Fruit fly (Drosophila melanogaster) whole organism, embryonic: Measurements from ENCODE around the gene tj.

Experiments used
- ATbp ChIP-seq: fragments of 200-800 bp; sonication (Bioruptor generic); optimal IDR thresholded peaks from 2 replicates; lab custom pipeline; 2017; ENCODE audit warnings: missing biosample characterization, mild to moderate bottlenecking, missing genetic modification characterization, missing genetic modification reagents
- Asciz ChIP-seq: fragments of 200-800 bp; sonication (Bioruptor generic); optimal IDR thresholded peaks from 2 replicates; lab custom pipeline; 2017; ENCODE audit warnings: missing biosample characterization, mild to moderate bottlenecking, missing genetic modification characterization, missing genetic modification reagents
- Bdp1 ChIP-seq: fragments of 200-800 bp; sonication (Bioruptor generic); optimal IDR thresholded peaks from 3 replicates; lab custom pipeline; 2016; ENCODE audit warnings: missing biosample characterization, missing genetic modification characterization
- CG10654 ChIP-seq: fragments of 200-800 bp; sonication (Bioruptor generic); optimal IDR thresholded peaks from 2 replicates; lab custom pipeline; 2016; ENCODE audit warnings: missing biosample characterization, missing genetic modification characterization
- CG11560 ChIP-seq: fragments of 200-800 bp; sonication (Bioruptor generic); IDR thresholded peaks from 3 replicates; pipeline ENCODE4 v1.3.6; 2022; ENCODE audit warnings: missing biosample characterization, missing genetic modification characterization
- CG11695 ChIP-seq: fragments of 200-800 bp; sonication (Bioruptor generic); IDR thresholded peaks from 3 replicates; pipeline ENCODE4 v1.3.6; 2022; ENCODE audit warnings: missing biosample characterization, missing genetic modification characterization
- CG12236 ChIP-seq: fragments of 200-800 bp; sonication (Bioruptor generic); optimal IDR thresholded peaks from 2 replicates; lab custom pipeline; 2016; ENCODE audit warnings: missing biosample characterization, missing genetic modification characterization
- CG13894 ChIP-seq: fragments of 200-800 bp; sonication (Bioruptor generic); optimal IDR thresholded peaks from 3 replicates; lab custom pipeline; 2018; ENCODE audit warnings: missing biosample characterization, mild to moderate bottlenecking, missing genetic modification characterization, moderate library complexity
- CG14014 ChIP-seq: fragments of 200-800 bp; sonication (Bioruptor generic); IDR thresholded peaks from 2 replicates; pipeline ENCODE4 v1.3.6; 2022; ENCODE audit warnings: missing biosample characterization, missing genetic modification characterization
- CG15601 ChIP-seq: fragments of 200-800 bp; sonication (Bioruptor generic); optimal IDR thresholded peaks from 3 replicates; lab custom pipeline; 2019; ENCODE audit warnings: missing biosample characterization, mild to moderate bottlenecking, missing genetic modification characterization, moderate library complexity
- CG1647 ChIP-seq: fragments of 200-800 bp; sonication (Bioruptor generic); optimal IDR thresholded peaks from 3 replicates; lab custom pipeline; 2016; ENCODE audit warnings: missing biosample characterization, missing genetic modification characterization
- CG1792 ChIP-seq: fragments of 200-800 bp; sonication (Bioruptor generic); optimal IDR thresholded peaks from 2 replicates; lab custom pipeline; 2016; ENCODE audit warnings: missing biosample characterization, missing genetic modification characterization
- CG2678 ChIP-seq: fragments of 200-800 bp; sonication (Bioruptor generic); optimal IDR thresholded peaks from 3 replicates; lab custom pipeline; 2019; ENCODE audit warnings: missing biosample characterization, mild to moderate bottlenecking, missing genetic modification characterization, moderate library complexity
- CG30431 ChIP-seq: fragments of 200-800 bp; sonication (Bioruptor generic); optimal IDR thresholded peaks from 2 replicates; lab custom pipeline; 2017; ENCODE audit warnings: missing biosample characterization, missing genetic modification characterization
- CG32532 ChIP-seq: fragments of 200-800 bp; sonication (Bioruptor generic); IDR thresholded peaks from 2 replicates; pipeline ENCODE4 v1.3.6; 2022; ENCODE audit warnings: missing biosample characterization, missing genetic modification characterization
- CG4424 ChIP-seq: fragments of 200-800 bp; sonication (Bioruptor generic); optimal IDR thresholded peaks from 3 replicates; lab custom pipeline; 2016; ENCODE audit warnings: missing biosample characterization, missing genetic modification characterization
- CG4707 ChIP-seq: fragments of 200-800 bp; sonication (Bioruptor generic); optimal IDR thresholded peaks from 2 replicates; lab custom pipeline; 2018; ENCODE audit warnings: missing biosample characterization, mild to moderate bottlenecking, missing genetic modification characterization, moderate library complexity
- CG5245 ChIP-seq: fragments of 200-800 bp; sonication (Bioruptor generic); optimal IDR thresholded peaks from 3 replicates; lab custom pipeline; 2016; ENCODE audit warnings: missing biosample characterization, missing genetic modification characterization
- CG7556 ChIP-seq: fragments of 200-800 bp; sonication (Bioruptor generic); optimal IDR thresholded peaks from 2 replicates; lab custom pipeline; 2017; ENCODE audit warnings: missing biosample characterization, mild to moderate bottlenecking, missing genetic modification characterization
- CG8290 ChIP-seq, 3 experiments: fragments of 200-800 bp; sonication (Bioruptor generic); optimal IDR thresholded peaks; 2 replicates each; lab custom pipeline; 2016 to 2019; ENCODE audit warnings: missing biosample characterization in 3 of 3, missing genetic modification characterization in 3 of 3, mild to moderate bottlenecking in 2 of 3, moderate library complexity in 1 of 3
- CG9215 ChIP-seq: fragments of 200-800 bp; sonication (Bioruptor generic); IDR thresholded peaks from 2 replicates; pipeline ENCODE4 v1.3.6; 2022; ENCODE audit warnings: missing biosample characterization, missing genetic modification characterization
- CoRest ChIP-seq: fragments of 200-800 bp; sonication (Bioruptor generic); optimal IDR thresholded peaks from 3 replicates; lab custom pipeline; 2018; ENCODE audit warnings: missing biosample characterization, mild to moderate bottlenecking, missing genetic modification characterization, moderate library complexity
- ERR ChIP-seq: fragments of 200-800 bp; sonication (Bioruptor generic); optimal IDR thresholded peaks from 2 replicates; lab custom pipeline; 2016; ENCODE audit warnings: missing biosample characterization, missing genetic modification characterization
- Ets97D ChIP-seq: fragments of 200-800 bp; sonication (Bioruptor generic); optimal IDR thresholded peaks from 3 replicates; lab custom pipeline; 2016; ENCODE audit warnings: missing biosample characterization, missing genetic modification characterization
- Fer3 ChIP-seq: fragments of 200-800 bp; sonication (Bioruptor generic); optimal IDR thresholded peaks from 2 replicates; lab custom pipeline; 2018; ENCODE audit warnings: missing biosample characterization, mild to moderate bottlenecking, missing genetic modification characterization, moderate library complexity
- HHEX ChIP-seq: fragments of 200-800 bp; sonication (Bioruptor generic); optimal IDR thresholded peaks from 3 replicates; lab custom pipeline; 2017; ENCODE audit warnings: missing biosample characterization, mild to moderate bottlenecking, missing genetic modification characterization, missing genetic modification reagents
- HmgD ChIP-seq: fragments of 200-800 bp; sonication (Bioruptor generic); optimal IDR thresholded peaks from 3 replicates; lab custom pipeline; 2016; ENCODE audit warnings: missing biosample characterization, missing genetic modification characterization
- Hmr ChIP-seq: fragments of 200-800 bp; sonication (Bioruptor generic); optimal IDR thresholded peaks from 3 replicates; lab custom pipeline; 2017; ENCODE audit warnings: mild to moderate bottlenecking, missing biosample characterization, missing genetic modification reagents, missing genetic modification characterization
- Hr51 ChIP-seq, 2 experiments: fragments of 200-800 bp; sonication (Bioruptor generic); optimal IDR thresholded peaks; 2 replicates in 1 of 2; 3 replicates in 1 of 2; lab custom pipeline; 2016 to 2018; ENCODE audit warnings: missing biosample characterization in 2 of 2, missing genetic modification characterization in 2 of 2, mild to moderate bottlenecking in 1 of 2, moderate library complexity in 1 of 2
- Jarid2 ChIP-seq: fragments of 200-800 bp; sonication (Bioruptor generic); optimal IDR thresholded peaks from 3 replicates; lab custom pipeline; 2017; ENCODE audit warnings: mild to moderate bottlenecking, missing biosample characterization, missing genetic modification reagents, missing genetic modification characterization
- NC2β ChIP-seq: fragments of 200-800 bp; sonication (Bioruptor generic); optimal IDR thresholded peaks from 2 replicates; lab custom pipeline; 2016; ENCODE audit warnings: missing biosample characterization, missing genetic modification characterization
- NK7.1 ChIP-seq: fragments of 200-800 bp; sonication (Bioruptor generic); optimal IDR thresholded peaks from 3 replicates; lab custom pipeline; 2016; ENCODE audit warnings: missing biosample characterization, missing genetic modification characterization
- Taf1 ChIP-seq: fragments of 200-800 bp; sonication (Bioruptor generic); IDR thresholded peaks from 2 replicates; pipeline ENCODE4 v1.3.6; 2022; ENCODE audit warnings: missing biosample characterization, missing genetic modification characterization
- ase ChIP-seq: fragments of 200-800 bp; sonication (Bioruptor generic); IDR thresholded peaks from 3 replicates; pipeline ENCODE4 v1.3.6; 2022; ENCODE audit warnings: missing biosample characterization, missing genetic modification characterization
- bbx ChIP-seq: fragments of 200-800 bp; sonication (Bioruptor generic); IDR thresholded peaks from 2 replicates; pipeline ENCODE4 v1.3.6; 2022; ENCODE audit warnings: missing biosample characterization, missing genetic modification characterization; ENCODE audit not compliant: partially characterized antibody
- dimm ChIP-seq: fragments of 200-800 bp; sonication (Bioruptor generic); IDR thresholded peaks from 2 replicates; pipeline ENCODE4 v1.3.6; 2022; ENCODE audit warnings: missing biosample characterization, missing genetic modification characterization
- dmrt99B ChIP-seq: fragments of 200-800 bp; sonication (Bioruptor generic); optimal IDR thresholded peaks from 2 replicates; lab custom pipeline; 2018; ENCODE audit warnings: missing biosample characterization, mild to moderate bottlenecking, missing genetic modification characterization, moderate library complexity
- dpn ChIP-seq, 2 experiments: fragments of 200-800 bp; sonication (Bioruptor generic); optimal IDR thresholded peaks; 3 replicates each; lab custom pipeline; 2016; ENCODE audit warnings: missing biosample characterization in 2 of 2, missing genetic modification characterization in 2 of 2
- emc ChIP-seq: fragments of 200-800 bp; sonication (Bioruptor generic); optimal IDR thresholded peaks from 2 replicates; lab custom pipeline; 2016; ENCODE audit warnings: missing biosample characterization, missing genetic modification characterization
- eve ChIP-seq, 2 experiments: fragments of >200 bp; optimal IDR thresholded peaks; 2 replicates each; lab custom pipeline; 2017; ENCODE audit warnings: missing biosample characterization in 2 of 2, missing genetic modification characterization in 2 of 2
- fd3F ChIP-seq: fragments of 200-800 bp; sonication (Bioruptor generic); optimal IDR thresholded peaks from 2 replicates; lab custom pipeline; 2018; ENCODE audit warnings: missing biosample characterization, mild to moderate bottlenecking, missing genetic modification characterization, moderate library complexity
- ind ChIP-seq: fragments of 200-800 bp; sonication (Bioruptor generic); optimal IDR thresholded peaks from 3 replicates; lab custom pipeline; 2016; ENCODE audit warnings: missing biosample characterization, missing genetic modification characterization
- lola ChIP-seq, 3 experiments: fragments of >200 bp in 2 of 3; fragments of 200-800 bp in 1 of 3; sonication (Bioruptor generic) in 1 of 3; optimal IDR thresholded peaks; 2 replicates each; lab custom pipeline; 2017 to 2019; ENCODE audit warnings: missing biosample characterization in 3 of 3, missing genetic modification characterization in 3 of 3, mild to moderate bottlenecking in 1 of 3, moderate library complexity in 1 of 3
- maf-S ChIP-seq: fragments of 200-800 bp; sonication (Bioruptor generic); optimal IDR thresholded peaks from 2 replicates; lab custom pipeline; 2016; ENCODE audit warnings: missing biosample characterization, missing genetic modification characterization
- psq ChIP-seq: fragments of 200-800 bp; sonication (Bioruptor generic); optimal IDR thresholded peaks from 2 replicates; lab custom pipeline; 2017; ENCODE audit warnings: missing biosample characterization, missing genetic modification characterization
- pzg ChIP-seq: fragments of 200-800 bp; sonication (Bioruptor generic); optimal IDR thresholded peaks from 3 replicates; lab custom pipeline; 2018; ENCODE audit warnings: missing biosample characterization, mild to moderate bottlenecking, missing genetic modification characterization, moderate library complexity
- run ChIP-seq: fragments of 200-800 bp; sonication (Bioruptor generic); optimal IDR thresholded peaks from 3 replicates; lab custom pipeline; 2018; ENCODE audit warnings: missing biosample characterization, mild to moderate bottlenecking, missing genetic modification characterization
- sd ChIP-seq: fragments of 200-800 bp; sonication (Bioruptor generic); optimal IDR thresholded peaks from 3 replicates; lab custom pipeline; 2018; ENCODE audit warnings: missing biosample characterization, mild to moderate bottlenecking, missing genetic modification characterization, moderate library complexity
- shn ChIP-seq: fragments of 200-800 bp; sonication (Bioruptor generic); optimal IDR thresholded peaks from 3 replicates; lab custom pipeline; 2016; ENCODE audit warnings: missing biosample characterization, missing genetic modification characterization
- slou ChIP-seq: fragments of 200-800 bp; sonication (Bioruptor generic); optimal IDR thresholded peaks from 3 replicates; lab custom pipeline; 2016; ENCODE audit warnings: missing biosample characterization, missing genetic modification characterization
- stwl ChIP-seq: fragments of 200-800 bp; sonication (Bioruptor generic); optimal IDR thresholded peaks from 3 replicates; lab custom pipeline; 2018; ENCODE audit warnings: missing biosample characterization, mild to moderate bottlenecking, missing genetic modification characterization, moderate library complexity

The tj gene

DNA sequence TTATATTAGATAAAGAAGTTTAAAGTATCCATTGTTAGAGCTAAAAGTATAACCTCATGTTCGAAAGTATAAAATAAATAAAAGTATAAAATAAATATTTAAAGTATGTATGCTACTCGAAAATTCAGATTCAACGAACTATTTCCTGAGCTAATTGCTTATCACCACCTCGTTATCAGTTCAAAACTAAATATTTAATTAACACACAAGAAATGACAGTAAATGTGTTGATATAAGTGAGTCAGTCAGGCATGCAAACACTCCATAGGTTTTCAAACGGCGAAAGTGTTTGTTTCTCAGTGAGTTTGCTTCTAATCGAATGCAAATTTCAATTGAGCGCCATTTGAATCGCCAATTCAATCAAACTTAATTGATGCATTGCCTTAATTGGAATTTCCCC, 29.8 kb upstream of the tj start (continued):
- TF ChIP-seq CG4707 (GFP tag; lab: Kevin White, UChicago) (peak; percentile 38), CG1647 (GFP tag; lab: Kevin White, UChicago) (no peak), dimm (no peak), bbx (no peak), CG9215 (GFP tag; lab: Robert Waterston, UW) (no peak), CG8290 (GFP tag; optimal IDR thresholded peaks at IDR 0.05; lab: Kevin White, UChicago) (no peak), CG8290 (tag; optimal IDR thresholded peaks at IDR 0.05; lab: Kevin White, UChicago) (peak; percentile 61 to 63), CG32532 (no peak), shn (GFP tag; lab: Kevin White, UChicago) (no peak), CG13894 (tag; lab: Kevin White, UChicago) (no peak), dmrt99B (tag; lab: Kevin White, UChicago) (peak; percentile 41), emc (no peak), CG10654 (peak; percentile 17), Asciz (GFP tag; lab: Kevin White, UChicago) (peak; percentile 88), slou (no peak), CG30431 (GFP tag; lab: Kevin White, UChicago) (no peak), Bdp1 (GFP tag; lab: Kevin White, UChicago) (no peak), CG1792 (GFP tag; lab: Kevin White, UChicago) (peak; percentile 37), Jarid2 (GFP tag; lab: Kevin White, UChicago) (peak; percentile 23), lola (GFP tag; optimal IDR thresholded peaks at IDR 0.05; lab: Kevin White, UChicago) (peak in 1 of 3 experiments; percentile 75), CG5245 (GFP tag; lab: Kevin White, UChicago) (no peak), CG12236 (GFP tag; lab: Kevin White, UChicago) (peak; percentile 16), HHEX (GFP tag; lab: Kevin White, UChicago) (peak; percentile 45), Hmr (GFP tag; lab: Kevin White, UChicago) (peak; percentile 44), eve (GFP tag; optimal IDR thresholded peaks at IDR 0.05; lab: Kevin White, UChicago) (no peak), ERR (GFP tag; lab: Kevin White, UChicago) (no peak), maf-S (GFP tag; lab: Kevin White, UChicago) (no peak), CG11560 (no peak), pzg (GFP tag; lab: Kevin White, UChicago) (no peak), sd (tag; lab: Kevin White, UChicago) (peak; percentile 55), CoRest (tag; lab: Kevin White, UChicago) (no peak), Hr51 (GFP tag; optimal IDR thresholded peaks at IDR 0.05; lab: Kevin White, UChicago) (no peak), Taf1 (GFP tag; lab: Robert Waterston, UW) (no peak), fd3F (GFP tag; lab: Kevin White, UChicago) (no peak), NK7.1 (no peak), NC2β (peak; percentile 15), stwl (tag; lab: Kevin White, UChicago) (peak; percentile 13), ase (no peak), CG14014 (GFP tag; lab: Robert Waterston, UW) (no peak), CG2678 (tag; lab: Kevin White, UChicago) (peak; percentile 76), CG11695 (GFP tag; lab: Robert Waterston, UW) (peak; percentile 36; the same call in 1 of the 3 replicates), ind (no peak), dpn (GFP tag; optimal IDR thresholded peaks at IDR 0.05; lab: Kevin White, UChicago) (no peak), Ets97D (GFP tag; lab: Kevin White, UChicago) (no peak), ATbp (peak; percentile 87), psq (GFP tag; lab: Kevin White, UChicago) (no peak), CG7556 (GFP tag; lab: Kevin White, UChicago) (peak; percentile 38), Fer3 (tag; lab: Kevin White, UChicago) (peak; percentile 34), CG15601 (peak; percentile 66), run (tag; lab: Kevin White, UChicago) (no peak), CG4424 (GFP tag; lab: Kevin White, UChicago) (no peak), HmgD (no peak)
